Fruit fly (Drosophila melanogaster): ENCODE data around the gene CG42752.

Gene CG42752

dm6 chr2L:18695404-18695804, 44.5 kb downstream of the CG42752 start, which contains the start of the genes CG10383 and CG10338 (continued):
- TF ChIP-seq CG4328 (GFP tag; optimal IDR thresholded peaks at IDR 0.05), result peak; percentile 61
- TF ChIP-seq CG14441 (GFP tag; IDR thresholded peaks at IDR 0.05), result peak; percentile 95
- peak; percentile 92 for TF ChIP-seq CG9932 (GFP tag; IDR thresholded peaks at IDR 0.05)
- TF ChIP-seq CG18011 (GFP tag; optimal IDR thresholded peaks at IDR 0.05), result peak; percentile 78
- TF ChIP-seq MTF-1 (GFP tag; optimal IDR thresholded peaks at IDR 0.05; ENCODE audit: borderline replicate concordance), result peak; percentile 53
- peak; percentile 95 for TF ChIP-seq ken (GFP tag; IDR thresholded peaks at IDR 0.05)
- peak; percentile 94 for TF ChIP-seq CG32532 (GFP tag; IDR thresholded peaks at IDR 0.05)
- TF ChIP-seq Hsf (GFP tag; optimal IDR thresholded peaks at IDR 0.05), result peak; percentile 90
- peak; percentile 72 for TF ChIP-seq CG34376 (GFP tag; optimal IDR thresholded peaks at IDR 0.05)
- TF ChIP-seq HLH4C (GFP tag; IDR thresholded peaks at IDR 0.05; ENCODE audit: partially characterized antibody), result peak; percentile 44; the same call in 2 of the 3 replicates
- no peak for TF ChIP-seq B-H2 (GFP tag; optimal IDR thresholded peaks at IDR 0.05)
- peak; percentile 65 for TF ChIP-seq HHEX (GFP tag; optimal IDR thresholded peaks at IDR 0.05)
- peak; percentile 60 for TF ChIP-seq Vsx1 (GFP tag; optimal IDR thresholded peaks at IDR 0.05)
- TF ChIP-seq CG31365 (tag; optimal IDR thresholded peaks at IDR 0.05), result peak; percentile 60
- TF ChIP-seq CG8359 (GFP tag; optimal IDR thresholded peaks at IDR 0.05; ENCODE audit: borderline replicate concordance), result no peak
- no peak for TF ChIP-seq pros (GFP tag; optimal IDR thresholded peaks at IDR 0.05)
- TF ChIP-seq fd3F (GFP tag; optimal IDR thresholded peaks at IDR 0.05), result peak; percentile 77
- peak; percentile 80 for TF ChIP-seq Abd-B (GFP tag; optimal IDR thresholded peaks at IDR 0.05)
- TF ChIP-seq CG6254 (GFP tag; optimal IDR thresholded peaks at IDR 0.05), result peak; percentile 68
- TF ChIP-seq slp2 (GFP tag; optimal IDR thresholded peaks at IDR 0.05), result peak; percentile 85
- TF ChIP-seq ranshi (GFP tag; IDR thresholded peaks at IDR 0.05), result peak; percentile 90
- TF ChIP-seq ash1 (GFP tag; optimal IDR thresholded peaks at IDR 0.05), result no peak
- peak; percentile 56 for TF ChIP-seq salm (tag; optimal IDR thresholded peaks at IDR 0.05)
- TF ChIP-seq eyg (GFP tag; optimal IDR thresholded peaks at IDR 0.05), result peak; percentile 88
- TF ChIP-seq zen2 (GFP tag; IDR thresholded peaks at IDR 0.05; ENCODE audit: partially characterized antibody), result no peak
- TF ChIP-seq cad (GFP tag; optimal IDR thresholded peaks at IDR 0.05), result no peak
- TF ChIP-seq CG18619 (GFP tag; optimal IDR thresholded peaks at IDR 0.05), result peak; percentile 70
- TF ChIP-seq Mes4 (GFP tag; optimal IDR thresholded peaks at IDR 0.05), result peak; percentile 70
- TF ChIP-seq CG11504 (tag; optimal IDR thresholded peaks at IDR 0.05), result peak; percentile 70
- peak; percentile 84 for TF ChIP-seq sd (tag; optimal IDR thresholded peaks at IDR 0.05)
- peak; percentile 82 for TF ChIP-seq PHDP (tag; optimal IDR thresholded peaks at IDR 0.05)
- TF ChIP-seq ac (GFP tag; optimal IDR thresholded peaks at IDR 0.05), result no peak
- peak; percentile 82 for TF ChIP-seq CG3281 (GFP tag; optimal IDR thresholded peaks at IDR 0.05)
- TF ChIP-seq ara (GFP tag; IDR thresholded peaks at IDR 0.05), result peak; percentile 81
- TF ChIP-seq E2f1 (GFP tag; IDR thresholded peaks at IDR 0.05), result peak; percentile 89
- TF ChIP-seq kay (GFP tag; optimal IDR thresholded peaks at IDR 0.05), result peak; percentile 78
- TF ChIP-seq CG2889 (GFP tag; IDR thresholded peaks at IDR 0.05), result peak; percentile 83
- TF ChIP-seq CG43689 (GFP tag; IDR thresholded peaks at IDR 0.05), result peak; percentile 55
- peak; percentile 43; the same call in 1 of the 2 replicates for TF ChIP-seq crol (GFP tag; IDR thresholded peaks at IDR 0.05)
- TF ChIP-seq chinmo (GFP tag; IDR thresholded peaks at IDR 0.05; ENCODE audit: partially characterized antibody), result 0 out of 4 replicates have a peak, but pooled peaks have one; percentile 27
- peak; percentile 61 for TF ChIP-seq onecut (GFP tag; IDR thresholded peaks at IDR 0.05)
- peak; percentile 94 for TF ChIP-seq CG34422 (GFP tag; IDR thresholded peaks at IDR 0.05)
- TF ChIP-seq Camta (GFP tag; optimal IDR thresholded peaks at IDR 0.05), result peak; percentile 81
- peak; percentile 44 for TF ChIP-seq CG30020 (tag; optimal IDR thresholded peaks at IDR 0.05)
- TF ChIP-seq CG11093 (GFP tag; IDR thresholded peaks at IDR 0.05), result peak; percentile 76; the same call in 1 of the 3 replicates
- peak; percentile 87 for TF ChIP-seq CG14050 (GFP tag; IDR thresholded peaks at IDR 0.05)
- peak; percentile 90 for TF ChIP-seq Hmr (GFP tag; optimal IDR thresholded peaks at IDR 0.05)
- peak; percentile 94 for TF ChIP-seq mam (GFP tag; optimal IDR thresholded peaks at IDR 0.05)
- peak; percentile 75 for TF ChIP-seq CG10321 (GFP tag; IDR thresholded peaks at IDR 0.05)
- no peak for TF ChIP-seq HLHmδ (GFP tag; optimal IDR thresholded peaks at IDR 0.05)

Measured in whole organism, embryonic.